Worm (Caenorhabditis elegans) whole organism, young adult: ENCODE measurements around the gene ubq-2.

Source experiments
- D2030.7 ChIP-seq: fragments of 200-800 bp; sonication (Bioruptor generic); IDR thresholded peaks from 2 replicates; pipeline ENCODE4 v1.3.6; 2022; ENCODE audit warnings: missing genetic modification reagents, missing genetic modification characterization, missing compliant biosample characterization
- Y67H2A.10 ChIP-seq: fragments of 200-800 bp; sonication (Bioruptor generic); conservative IDR thresholded peaks from 2 replicates; pipeline ENCODE4 v1.3.6; 2022; ENCODE audit warnings: missing genetic modification reagents, missing genetic modification characterization, missing compliant biosample characterization
- ZK185.1 ChIP-seq: sonication (generic microtip); optimal IDR thresholded peaks from 2 replicates; lab custom pipeline; 2016; ENCODE audit warnings: mild to moderate bottlenecking, missing genetic modification characterization, missing compliant biosample characterization; ENCODE audit not compliant: poor library complexity, severe bottlenecking
- dpl-1 ChIP-seq: fragments of 150-350 bp; optimal IDR thresholded peaks from 2 replicates; lab custom pipeline; 2014; ENCODE audit warnings: missing biosample characterization, missing genetic modification reagents, missing genetic modification characterization
- let-526 ChIP-seq: fragments of 200-800 bp; sonication (Bioruptor generic); IDR thresholded peaks from 2 replicates; pipeline ENCODE4 v1.3.6; 2022; ENCODE audit warnings: missing genetic modification reagents, missing genetic modification characterization, missing compliant biosample characterization
- nfyb-1 ChIP-seq: fragments of 200-800 bp; sonication (Bioruptor generic); IDR thresholded peaks from 2 replicates; pipeline ENCODE4 v1.3.6; 2022; ENCODE audit warnings: missing genetic modification reagents, missing genetic modification characterization, missing compliant biosample characterization
- sea-2 ChIP-seq: fragments of 200-800 bp; sonication (Bioruptor generic); IDR thresholded peaks from 2 replicates; pipeline ENCODE4 v1.3.6; 2022; ENCODE audit warnings: missing genetic modification characterization, missing compliant biosample characterization
- snpc-4 ChIP-seq, 5 experiments: fragments of 150-350 bp in 1 of 5; sonication (generic microtip) in 4 of 5; optimal IDR thresholded peaks; 2 replicates each; lab custom pipeline; 2014 to 2018; ENCODE audit warnings: missing genetic modification characterization in 5 of 5, missing biosample characterization in 3 of 5, antibody characterized with exemption in 2 of 5, mild to moderate bottlenecking in 2 of 5, missing compliant biosample characterization in 2 of 5, missing genotype in 2 of 5, moderate library complexity in 2 of 5, missing genetic modification reagents in 1 of 5

ce11 chrIII:12972398-12972797, 5.9 kb downstream of the ubq-2 start, which contains the start of gene bckd-1A:
- TF ChIP-seq nfyb-1 (GFP tag; lab: Robert Waterston, UW) (no peak), dpl-1 (GFP tag; lab: Kevin White, UChicago) (no peak), Y67H2A.10 (GFP tag; lab: Robert Waterston, UW) (no peak), sea-2 (GFP tag; lab: Robert Waterston, UW) (no peak), ZK185.1 (tag; lab: Kevin White, UChicago) (no peak), D2030.7 (GFP tag; lab: Robert Waterston, UW) (no peak), snpc-4 (GFP tag; optimal IDR thresholded peaks at IDR 0.05; lab: Kevin White, UChicago) (no peak), snpc-4 (tag; optimal IDR thresholded peaks at IDR 0.05; lab: Kevin White, UChicago) (no peak), let-526 (GFP tag; lab: Robert Waterston, UW) (no peak)
